Worm (Caenorhabditis elegans) whole organism, L4 larva: Measurements from ENCODE around the gene Y25C1A.14.

Experiments
- T26A8.4 ChIP-seq: fragments of 200-800 bp; sonication (Bioruptor generic); IDR thresholded peaks from 2 replicates; pipeline ENCODE4 v1.3.6; 2022; ENCODE audit warnings: missing genetic modification characterization, missing compliant biosample characterization
- lin-39 ChIP-seq: fragments of 150-350 bp; optimal IDR thresholded peaks from 2 replicates; lab custom pipeline; 2014; ENCODE audit warnings: missing biosample characterization, missing genetic modification reagents, missing genetic modification characterization
- skn-1 ChIP-seq: fragments of 150-350 bp; optimal IDR thresholded peaks from 2 replicates; lab custom pipeline; 2014; ENCODE audit warnings: missing biosample characterization, missing genetic modification characterization
- unc-130 ChIP-seq: sonication (generic microtip); optimal IDR thresholded peaks from 2 replicates; lab custom pipeline; 2016; ENCODE audit warnings: missing genetic modification reagents, missing genetic modification characterization, missing compliant biosample characterization
- unc-62 ChIP-seq, 3 experiments: fragments of 150-350 bp in 1 of 3; sonication (generic microtip); optimal IDR thresholded peaks in 2 of 3; peaks in 1 of 3; 1 replicate in 1 of 3; 2 replicates in 2 of 3; lab custom pipeline; 2014 to 2017; ENCODE audit warnings: missing biosample characterization in 3 of 3, missing genetic modification characterization in 3 of 3, missing genetic modification reagents in 3 of 3, missing genotype in 1 of 3

DNA sequence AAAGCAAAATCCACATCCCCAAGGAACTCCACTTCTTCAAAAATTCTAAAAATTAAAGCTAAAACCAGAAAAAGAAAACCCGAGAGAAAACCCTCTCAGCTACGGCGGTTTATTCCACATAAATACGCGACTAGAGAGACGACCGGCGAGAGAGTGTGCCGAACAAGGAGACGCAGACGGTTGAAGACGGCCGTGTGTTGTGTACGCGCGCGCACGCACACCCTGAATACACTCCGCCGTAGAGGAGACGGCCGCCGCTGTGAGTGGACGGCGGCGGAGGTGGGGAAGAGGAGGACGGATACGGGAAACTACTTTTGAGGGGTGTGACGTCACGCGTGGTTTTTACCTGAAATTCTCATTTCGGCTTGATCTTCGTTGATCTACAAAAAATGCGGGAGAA lies 42.1 kb downstream of the Y25C1A.14 start:
- TF ChIP-seq skn-1 (tag; lab: Kevin White, UChicago) (no peak), unc-62 (GFP tag; optimal IDR thresholded peaks at IDR 0.05 in 1 of 2; lab: Kevin White, UChicago) (no peak), unc-62 (tag; optimal IDR thresholded peaks at IDR 0.05; lab: Kevin White, UChicago) (no peak), unc-130 (GFP tag; lab: Kevin White, UChicago) (no peak), T26A8.4 (no peak), lin-39 (tag; lab: Kevin White, UChicago) (no peak)
